Fruit fly (Drosophila melanogaster) whole organism, embryonic: ENCODE measurements around the gene IntS6.

Experiments
- Aef1 ChIP-seq: fragments of 200-800 bp; sonication (Bioruptor generic); IDR thresholded peaks from 3 replicates; pipeline ENCODE4 v1.3.6; 2022; ENCODE audit warnings: missing biosample characterization, missing genetic modification characterization
- CG11723 ChIP-seq: fragments of 200-800 bp; sonication (Bioruptor generic); optimal IDR thresholded peaks from 2 replicates; lab custom pipeline; 2017; ENCODE audit warnings: missing biosample characterization, mild to moderate bottlenecking, missing genetic modification characterization
- CG1603 ChIP-seq: fragments of 200-800 bp; sonication (Bioruptor generic); optimal IDR thresholded peaks from 2 replicates; lab custom pipeline; 2019; ENCODE audit warnings: missing biosample characterization, mild to moderate bottlenecking, missing genetic modification characterization, moderate library complexity
- Nf-YB ChIP-seq: fragments of 200-800 bp; sonication (Bioruptor generic); optimal IDR thresholded peaks from 3 replicates; lab custom pipeline; 2019; ENCODE audit warnings: missing biosample characterization, mild to moderate bottlenecking, missing genetic modification characterization, moderate library complexity
- Side ChIP-seq: fragments of 200-800 bp; sonication (Bioruptor generic); optimal IDR thresholded peaks from 2 replicates; lab custom pipeline; 2016; ENCODE audit warnings: missing biosample characterization, missing genetic modification characterization
- cas ChIP-seq: fragments of 200-800 bp; sonication (Bioruptor generic); IDR thresholded peaks from 2 replicates; pipeline ENCODE4 v1.3.6; 2022; ENCODE audit warnings: missing biosample characterization, missing genetic modification characterization
- psq ChIP-seq: fragments of 200-800 bp; sonication (Bioruptor generic); optimal IDR thresholded peaks from 2 replicates; lab custom pipeline; 2017; ENCODE audit warnings: missing biosample characterization, missing genetic modification characterization
- ttk ChIP-seq: fragments of 200-800 bp; sonication (Bioruptor generic); IDR thresholded peaks from 2 replicates; pipeline ENCODE4 v2.1.2; 2022; ENCODE audit warnings: missing biosample characterization, missing genetic modification characterization

DNA sequence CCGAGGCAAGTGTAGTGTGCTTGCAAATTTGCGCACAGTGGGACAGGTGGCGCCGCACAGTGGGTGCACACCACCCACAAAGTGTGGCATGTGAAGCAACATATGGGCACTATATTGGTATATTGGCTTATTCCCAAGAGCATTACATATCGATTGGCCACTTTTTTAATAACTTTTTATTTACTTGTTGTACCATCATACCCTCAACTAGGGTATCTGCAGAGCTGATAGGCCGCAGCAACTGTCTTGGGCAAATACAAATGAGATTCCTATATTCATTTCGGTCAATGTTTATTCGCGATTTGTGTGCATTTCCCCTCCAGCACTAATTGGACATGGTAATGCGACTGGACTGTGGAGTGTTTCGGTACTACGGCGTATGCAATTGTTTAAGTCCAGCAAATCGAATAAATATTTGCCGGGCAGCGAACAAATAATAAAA lies 22.3 kb downstream of the IntS6 start:
- peak; percentile 49 for TF ChIP-seq CG11723
- TF ChIP-seq Side (GFP tag; lab: Kevin White, UChicago): no peak
- TF ChIP-seq Aef1: 0 out of 3 replicates have a peak, but pooled peaks have one; percentile 10
- peak; percentile 29 for TF ChIP-seq Nf-YB (GFP tag; lab: Kevin White, UChicago)
- TF ChIP-seq ttk (GFP tag; lab: Robert Waterston, UW): peak; percentile 32
- no peak for TF ChIP-seq psq
- peak; percentile 89 for TF ChIP-seq CG1603 (tag; lab: Kevin White, UChicago)
- no peak for TF ChIP-seq cas (GFP tag; lab: Robert Waterston, UW)
